Fruit fly (Drosophila melanogaster) whole organism, adult: ENCODE data around the gene bib.
A peak's percentile ranks its signal among the peaks of the same experiment; 100 is the strongest.

Source experiments
- CG14711 ChIP-seq: fragments of 200-800 bp; sonication (Bioruptor generic); optimal IDR thresholded peaks from 2 replicates; lab custom pipeline; 2018; ENCODE audit warnings: missing biosample characterization, mild to moderate bottlenecking, missing genetic modification characterization, moderate library complexity
- CG5204 ChIP-seq: fragments of 200-800 bp; sonication (Bioruptor generic); optimal IDR thresholded peaks from 2 replicates; lab custom pipeline; 2016; ENCODE audit warnings: missing biosample characterization, missing genetic modification characterization
- CG7045 ChIP-seq: fragments of 200-800 bp; sonication (Bioruptor generic); optimal IDR thresholded peaks from 2 replicates; lab custom pipeline; 2017; ENCODE audit warnings: missing biosample characterization, mild to moderate bottlenecking, missing genetic modification characterization
- Crg-1 ChIP-seq: fragments of 200-800 bp; sonication (Bioruptor generic); optimal IDR thresholded peaks from 2 replicates; lab custom pipeline; 2016; ENCODE audit warnings: missing biosample characterization, missing genetic modification characterization
- cic ChIP-seq: fragments of 200-800 bp; sonication (Bioruptor generic); optimal IDR thresholded peaks from 2 replicates; lab custom pipeline; 2017; ENCODE audit warnings: missing biosample characterization, mild to moderate bottlenecking, missing genetic modification characterization, moderate library complexity
- cnc ChIP-seq, 2 experiments: fragments of >200 bp; optimal IDR thresholded peaks; 2 replicates each; lab custom pipeline; 2017
- kay ChIP-seq: fragments of 200-800 bp; sonication (Bioruptor generic); peaks from one replicate; lab custom pipeline; 2016; ENCODE audit warnings: missing biosample characterization, missing genetic modification characterization, borderline replicate concordance
- tj ChIP-seq: fragments of 200-800 bp; sonication (Bioruptor generic); optimal IDR thresholded peaks from 3 replicates; lab custom pipeline; 2017; ENCODE audit warnings: missing biosample characterization, mild to moderate bottlenecking, missing genetic modification characterization, moderate library complexity

DNA sequence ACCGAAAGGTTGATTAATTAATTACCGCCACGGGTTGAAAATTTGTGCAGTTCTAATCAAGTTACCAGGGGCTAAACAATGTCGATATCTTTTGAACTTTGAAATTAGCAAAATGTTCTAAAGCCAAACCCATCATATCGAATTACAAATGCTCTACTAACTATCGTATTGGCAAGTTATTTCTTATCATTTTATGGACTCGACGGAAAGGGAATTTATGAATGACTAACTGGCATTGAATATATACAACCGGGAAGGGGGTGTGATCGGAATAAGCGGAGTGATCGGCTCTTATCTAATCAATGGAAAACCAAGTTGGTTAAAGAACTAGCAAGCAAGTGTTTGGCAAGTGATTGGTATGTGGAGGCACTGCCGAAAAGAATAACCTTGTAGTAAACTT, 40.9 kb upstream of the bib start:
- TF ChIP-seq kay (GFP tag; lab: Kevin White, UChicago) (no peak), Crg-1 (GFP tag; lab: Kevin White, UChicago) (peak; percentile 16), CG14711 (tag; lab: Kevin White, UChicago) (no peak), CG7045 (GFP tag; lab: Kevin White, UChicago) (peak; percentile 6), CG5204 (no peak), tj (GFP tag; lab: Kevin White, UChicago) (no peak), cic (peak; percentile 97), cnc (optimal IDR thresholded peaks at IDR 0.05; lab: Kevin White, UChicago) (no peak)
